Worm (Caenorhabditis elegans) whole organism, midembryonic: ENCODE measurements around the gene F14H8.5.

Experiments used
- T22C8.4 ChIP-seq: fragments of 200-800 bp; sonication (Bioruptor generic); IDR thresholded peaks from 2 replicates; pipeline ENCODE4 v1.3.6; 2022; ENCODE audit warnings: missing genetic modification characterization, missing compliant biosample characterization
- cog-1 ChIP-seq: sonication (generic microtip); optimal IDR thresholded peaks from 2 replicates; lab custom pipeline; 2016; ENCODE audit warnings: missing genetic modification characterization, missing compliant biosample characterization
- flt-1 ChIP-seq: fragments of 200-800 bp; sonication (Bioruptor generic); IDR thresholded peaks from 2 replicates; pipeline ENCODE4 v1.3.6; 2022; ENCODE audit warnings: missing genetic modification characterization, missing compliant biosample characterization
- klf-2 ChIP-seq: fragments of 200-800 bp; sonication (Bioruptor generic); conservative IDR thresholded peaks from 2 replicates; pipeline ENCODE4 v1.3.6; 2022; ENCODE audit warnings: missing genetic modification reagents, missing genetic modification characterization, missing compliant biosample characterization
- med-1 ChIP-seq: sonication (generic microtip); optimal IDR thresholded peaks from 2 replicates; lab custom pipeline; 2017; ENCODE audit warnings: missing genetic modification characterization, mild to moderate bottlenecking, missing compliant biosample characterization, antibody characterized with exemption, missing genetic modification reagents; ENCODE audit not compliant: insufficient read depth
- ref-1 ChIP-seq: fragments of 200-800 bp; sonication (Bioruptor generic); conservative IDR thresholded peaks from 2 replicates; pipeline ENCODE4 v1.3.6; 2022; ENCODE audit warnings: missing genetic modification reagents, missing genetic modification characterization, missing compliant biosample characterization
- ztf-23 ChIP-seq: fragments of 200-800 bp; sonication (Bioruptor generic); IDR thresholded peaks from 2 replicates; pipeline ENCODE4 v1.3.6; 2022; ENCODE audit warnings: missing genetic modification reagents, missing genetic modification characterization, missing compliant biosample characterization

DNA sequence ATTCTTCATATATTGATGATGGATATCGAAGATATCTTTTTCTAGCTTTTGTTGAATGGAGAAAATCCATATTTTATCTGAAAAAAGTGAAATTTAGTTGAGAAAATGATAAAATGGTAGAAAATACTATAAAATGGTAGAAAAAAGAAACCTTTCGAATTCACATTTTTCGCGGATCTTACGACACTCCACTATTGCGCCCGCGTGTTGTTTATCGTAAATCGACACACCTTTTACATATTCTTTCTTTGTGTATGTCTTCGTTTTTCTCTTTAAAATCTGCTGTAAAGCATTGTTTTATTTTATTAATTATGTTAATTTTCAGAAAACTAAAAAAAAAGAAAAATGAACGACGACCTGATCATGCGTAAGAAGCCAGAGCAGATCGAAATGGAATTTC, 30.0 kb upstream of the F14H8.5 start, which contains the start of the genes cdt-2 and T01C3.2:
- TF ChIP-seq cog-1 (tag; lab: Kevin White, UChicago): no peak
- no peak for TF ChIP-seq ztf-23 (GFP tag; lab: Robert Waterston, UW)
- TF ChIP-seq T22C8.4: no peak
- no peak for TF ChIP-seq klf-2 (GFP tag; lab: Robert Waterston, UW)
- no peak for TF ChIP-seq flt-1 (GFP tag; lab: Robert Waterston, UW)
- TF ChIP-seq ref-1 (GFP tag; lab: Robert Waterston, UW): no peak
- TF ChIP-seq med-1: no peak
